Fruit fly (Drosophila melanogaster): Measurements from ENCODE around the gene CG45076.

CG45076 gene

dm6 chr3R:10777274-10777673 lies at the start of gene CG45076, which contains the start of the genes CG45078 and fau:
Gene CG45076, minus strand, starts transcription at chr3R:10777374.
Gene CG45078, minus strand, starts transcription at chr3R:10777374.
Gene fau, minus strand, starts transcription at chr3R:10777374.
- TF ChIP-seq psq (optimal IDR thresholded peaks at IDR 0.05): no peak
- TF ChIP-seq CG8478 (optimal IDR thresholded peaks at IDR 0.05): no peak
- TF ChIP-seq pan (optimal IDR thresholded peaks at IDR 0.05): no peak
- no peak for TF ChIP-seq Dll (optimal IDR thresholded peaks at IDR 0.05)
- no peak for TF ChIP-seq usp (GFP tag; optimal IDR thresholded peaks at IDR 0.05)
- TF ChIP-seq EcR (GFP tag; optimal IDR thresholded peaks at IDR 0.05): no peak

DNA sequence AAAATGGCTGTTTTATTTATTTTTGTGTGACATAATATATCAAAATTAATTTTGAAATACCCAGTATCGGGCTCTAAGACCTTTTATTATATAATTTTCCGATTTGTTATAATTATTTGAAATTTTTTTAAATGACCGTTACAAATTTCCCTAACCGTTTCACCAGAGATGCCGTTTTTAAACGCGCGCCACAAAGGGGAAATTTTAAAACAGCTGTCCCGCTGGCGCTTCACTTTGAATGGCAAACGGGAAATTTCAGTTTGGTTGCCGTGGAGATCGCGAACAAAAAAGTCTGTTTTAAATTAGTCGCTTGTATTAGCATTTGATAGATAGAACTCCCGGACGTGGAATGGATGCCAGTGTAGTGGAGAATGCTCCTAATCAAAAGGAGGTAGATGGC lies 37.9 kb upstream of the CG45076 start, which contains the start of the genes CG14693 and TTLL15:
Gene CG14693, minus strand, starts transcription at position 16 of the 400 bp plus-strand sequence.
Gene TTLL15, plus strand, starts transcription at position 257 of the 400 bp plus-strand sequence.
- TF ChIP-seq psq (optimal IDR thresholded peaks at IDR 0.05): no peak
- no peak for TF ChIP-seq Dll (optimal IDR thresholded peaks at IDR 0.05)
- TF ChIP-seq usp (GFP tag; optimal IDR thresholded peaks at IDR 0.05): no peak

DNA sequence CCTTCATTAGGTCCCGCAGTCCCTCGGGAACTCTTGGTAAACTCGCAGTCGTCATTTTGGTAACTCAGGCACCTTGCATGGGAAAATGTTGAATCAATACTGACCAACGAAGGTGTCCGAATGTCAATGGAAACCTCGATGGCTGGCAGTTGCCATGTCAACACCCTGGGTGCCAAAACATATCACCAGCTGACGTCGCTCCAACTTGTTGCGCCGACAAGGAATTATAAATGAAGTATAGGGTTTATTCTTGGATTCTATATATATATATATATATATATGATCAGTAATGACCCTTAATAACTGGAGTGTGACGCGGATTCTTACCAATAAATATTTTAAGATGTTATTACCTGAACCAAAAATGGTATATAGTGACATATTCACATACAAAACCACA lies 26.7 kb upstream of the CG45076 start, which contains the start of gene CG14692:
Gene CG14692, minus strand, starts transcription at position 101 of the 400 bp plus-strand sequence.
- TF ChIP-seq psq (optimal IDR thresholded peaks at IDR 0.05) (no peak), usp (GFP tag; optimal IDR thresholded peaks at IDR 0.05) (no peak), Dll (optimal IDR thresholded peaks at IDR 0.05) (no peak), pan (optimal IDR thresholded peaks at IDR 0.05) (no peak), EcR (GFP tag; optimal IDR thresholded peaks at IDR 0.05) (no peak), CG8478 (optimal IDR thresholded peaks at IDR 0.05) (no peak)

- no peak for TF ChIP-seq EcR (GFP tag; optimal IDR thresholded peaks at IDR 0.05)
- TF ChIP-seq psq (optimal IDR thresholded peaks at IDR 0.05): no peak
- TF ChIP-seq Dll (optimal IDR thresholded peaks at IDR 0.05): no peak
- TF ChIP-seq CG8478 (optimal IDR thresholded peaks at IDR 0.05): no peak
- TF ChIP-seq pan (optimal IDR thresholded peaks at IDR 0.05): no peak
- no peak for TF ChIP-seq usp (GFP tag; optimal IDR thresholded peaks at IDR 0.05)
These were observed 15.4 kb upstream of the CG45076 start, which contains the start of gene CG14687 for dm6 chr3R:10792604-10793003. Gene CG14687, plus strand, starts transcription at chr3R:10792904.

DNA sequence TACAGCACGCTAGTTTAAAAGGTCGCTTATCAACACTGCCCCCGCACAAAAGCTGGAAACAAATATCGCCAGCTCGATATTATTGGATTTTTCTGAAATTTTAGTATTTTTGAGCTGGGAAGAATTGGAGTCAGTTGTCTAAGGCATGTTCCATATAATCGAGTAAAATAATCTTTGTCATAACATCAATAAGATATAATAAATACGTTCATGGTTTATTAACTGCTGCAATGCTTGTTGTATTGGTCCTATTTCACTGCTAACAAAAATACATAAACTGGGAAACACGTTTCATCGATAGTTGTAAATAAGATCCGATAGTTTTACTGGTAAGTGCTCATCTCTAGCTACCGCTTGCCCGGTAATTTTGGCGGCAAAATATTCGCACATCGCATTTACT lies 11.0 kb upstream of the CG45076 start, which contains the start of the genes Art1 and Mcm5:
Gene Art1, minus strand, starts transcription at position 41 of the 400 bp plus-strand sequence.
Gene Mcm5, plus strand, starts transcription at position 339 of the 400 bp plus-strand sequence.
- TF ChIP-seq pan (optimal IDR thresholded peaks at IDR 0.05): no peak
- no peak for TF ChIP-seq Dll (optimal IDR thresholded peaks at IDR 0.05)
- no peak for TF ChIP-seq EcR (GFP tag; optimal IDR thresholded peaks at IDR 0.05)
- TF ChIP-seq usp (GFP tag; optimal IDR thresholded peaks at IDR 0.05): no peak
- no peak for TF ChIP-seq CG8478 (optimal IDR thresholded peaks at IDR 0.05)
- TF ChIP-seq psq (optimal IDR thresholded peaks at IDR 0.05): no peak

DNA sequence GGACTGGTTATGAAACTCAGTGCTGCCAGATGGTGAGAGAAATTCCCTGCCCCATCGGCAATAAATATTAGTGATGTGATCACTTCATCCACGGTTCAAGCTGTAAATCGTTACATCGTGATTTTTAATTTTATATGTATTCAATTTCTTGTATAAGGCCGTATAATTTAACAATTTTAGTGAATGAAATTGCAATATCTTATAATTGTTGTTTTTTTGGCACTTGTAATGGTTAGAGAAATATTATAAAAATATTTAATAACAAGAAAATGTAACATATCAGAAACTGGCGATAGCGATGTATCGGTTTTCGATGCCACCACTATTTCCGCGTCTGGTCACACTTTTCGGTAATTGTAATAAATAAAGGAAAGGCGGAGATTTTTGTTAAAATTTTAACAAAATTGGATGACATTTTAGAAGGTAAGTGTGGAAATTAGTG lies 6.9 kb upstream of the CG45076 start, which contains the start of the genes mRpL37 and Rbp1:
Gene mRpL37, minus strand, starts transcription at position 35 of the 442 bp plus-strand sequence.
Gene Rbp1, plus strand, starts transcription at position 326 of the 442 bp plus-strand sequence.
- TF ChIP-seq CG8478 (optimal IDR thresholded peaks at IDR 0.05): no peak
- TF ChIP-seq Dll (optimal IDR thresholded peaks at IDR 0.05): no peak
- TF ChIP-seq usp (GFP tag; optimal IDR thresholded peaks at IDR 0.05): no peak
- no peak for TF ChIP-seq EcR (GFP tag; optimal IDR thresholded peaks at IDR 0.05)
- TF ChIP-seq psq (optimal IDR thresholded peaks at IDR 0.05): no peak
- no peak for TF ChIP-seq pan (optimal IDR thresholded peaks at IDR 0.05)

DNA sequence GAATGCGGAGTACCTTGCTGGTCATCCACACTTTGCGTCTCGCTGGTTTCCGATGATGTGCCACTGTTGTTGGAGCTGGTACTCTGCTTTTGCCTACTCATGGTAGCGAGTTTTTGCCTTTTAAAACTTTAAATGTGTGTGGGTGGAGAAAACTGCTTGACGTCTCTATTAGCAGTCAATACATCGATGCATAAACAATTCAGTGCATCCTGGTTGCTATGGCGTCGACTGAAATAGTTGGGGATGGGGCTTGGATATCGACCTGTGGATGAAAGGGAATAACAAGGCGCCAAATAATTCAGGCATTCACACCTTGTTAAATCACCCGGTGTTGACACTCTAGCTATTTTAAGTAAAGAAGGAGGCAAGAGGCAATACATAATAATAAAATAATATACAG lies 5.0 kb upstream of the CG45076 start, which contains the start of gene CG42633:
Gene CG42633, minus strand, starts transcription at position 101 of the 400 bp plus-strand sequence.
- no peak for TF ChIP-seq pan (optimal IDR thresholded peaks at IDR 0.05)

DNA sequence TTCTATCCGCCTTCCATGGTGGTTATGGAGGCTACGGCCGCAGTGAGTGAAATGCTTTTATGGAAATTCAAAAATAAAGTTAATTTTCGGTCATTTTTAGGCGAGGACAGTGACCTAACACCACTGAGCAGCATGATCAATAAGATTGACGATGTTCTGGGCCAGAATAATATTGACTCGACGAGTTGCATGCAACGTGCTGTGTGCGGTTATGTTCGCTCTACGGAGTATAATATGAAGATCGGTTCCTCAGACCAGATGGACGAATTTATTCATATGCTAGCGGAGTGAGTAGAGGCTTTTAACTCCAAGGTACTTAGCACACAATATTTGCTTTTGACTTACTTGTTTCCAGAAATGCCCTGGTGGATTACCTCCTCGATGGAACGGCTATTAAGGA lies 3.0 kb upstream of the CG45076 start:
- TF ChIP-seq psq (optimal IDR thresholded peaks at IDR 0.05) (no peak), EcR (GFP tag; optimal IDR thresholded peaks at IDR 0.05) (no peak), usp (GFP tag; optimal IDR thresholded peaks at IDR 0.05) (no peak), CG8478 (optimal IDR thresholded peaks at IDR 0.05) (no peak), pan (optimal IDR thresholded peaks at IDR 0.05) (no peak), Dll (optimal IDR thresholded peaks at IDR 0.05) (no peak)

- TF ChIP-seq EcR (GFP tag; optimal IDR thresholded peaks at IDR 0.05): no peak
- no peak for TF ChIP-seq CG8478 (optimal IDR thresholded peaks at IDR 0.05)
- no peak for TF ChIP-seq psq (optimal IDR thresholded peaks at IDR 0.05)
- TF ChIP-seq usp (GFP tag; optimal IDR thresholded peaks at IDR 0.05): no peak
- TF ChIP-seq pan (optimal IDR thresholded peaks at IDR 0.05): no peak
- no peak for TF ChIP-seq Dll (optimal IDR thresholded peaks at IDR 0.05)
These were observed 2.1 kb upstream of the CG45076 start, which contains the start of gene Desi for dm6 chr3R:10779269-10779668. Gene Desi, plus strand, starts transcription at chr3R:10779569.

DNA sequence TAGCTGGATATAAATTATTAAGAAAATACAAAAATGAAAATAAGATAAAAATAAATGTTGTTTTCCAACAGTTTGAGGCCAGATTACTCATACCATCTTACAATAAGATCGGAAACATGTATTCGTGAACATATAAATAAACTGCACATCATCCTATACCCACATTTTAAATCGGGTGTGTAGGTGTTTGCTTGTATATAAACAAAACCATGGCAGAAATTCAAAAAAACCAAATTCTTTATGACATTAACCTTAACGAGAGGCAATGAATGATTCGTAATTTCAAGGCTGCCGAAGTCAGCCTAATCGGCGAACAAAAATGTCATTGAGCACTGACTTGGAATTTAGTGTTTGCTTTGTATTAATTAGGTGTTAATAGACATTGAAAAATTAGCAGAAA lies 977 bp upstream of the CG45076 start:
- TF ChIP-seq Dll (optimal IDR thresholded peaks at IDR 0.05) (no peak), psq (optimal IDR thresholded peaks at IDR 0.05) (no peak), EcR (GFP tag; optimal IDR thresholded peaks at IDR 0.05) (no peak), usp (GFP tag; optimal IDR thresholded peaks at IDR 0.05) (no peak)

DNA sequence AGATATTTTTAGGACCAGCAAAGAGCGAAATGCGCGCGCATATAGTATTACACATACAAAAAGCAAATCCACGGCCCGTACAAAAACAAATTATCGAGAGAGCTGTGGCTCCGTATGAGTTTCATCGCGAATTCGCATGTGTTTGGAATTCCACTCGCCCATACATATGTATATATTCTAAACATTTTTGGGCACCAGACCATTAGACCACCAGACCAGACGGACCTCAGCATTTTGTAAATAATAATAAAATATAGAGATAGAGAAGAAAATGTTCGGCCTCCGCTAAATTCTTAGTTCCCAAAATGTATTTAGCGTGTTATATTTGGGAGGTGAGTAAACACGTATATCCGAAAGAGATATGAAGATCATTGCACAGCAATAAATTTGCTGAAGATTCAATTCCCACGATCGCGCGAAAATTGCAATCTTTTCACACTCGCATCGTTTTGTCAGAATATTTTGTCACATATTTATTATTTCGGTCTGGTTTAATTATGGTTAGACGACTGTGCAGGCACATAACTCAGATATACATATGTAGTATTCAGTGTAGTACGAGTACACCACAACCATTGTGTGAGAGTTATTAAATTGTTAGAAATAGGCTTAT lies 1.0 kb downstream of the CG45076 start:
- TF ChIP-seq usp (GFP tag; optimal IDR thresholded peaks at IDR 0.05): no peak
- TF ChIP-seq pan (optimal IDR thresholded peaks at IDR 0.05): no peak

DNA sequence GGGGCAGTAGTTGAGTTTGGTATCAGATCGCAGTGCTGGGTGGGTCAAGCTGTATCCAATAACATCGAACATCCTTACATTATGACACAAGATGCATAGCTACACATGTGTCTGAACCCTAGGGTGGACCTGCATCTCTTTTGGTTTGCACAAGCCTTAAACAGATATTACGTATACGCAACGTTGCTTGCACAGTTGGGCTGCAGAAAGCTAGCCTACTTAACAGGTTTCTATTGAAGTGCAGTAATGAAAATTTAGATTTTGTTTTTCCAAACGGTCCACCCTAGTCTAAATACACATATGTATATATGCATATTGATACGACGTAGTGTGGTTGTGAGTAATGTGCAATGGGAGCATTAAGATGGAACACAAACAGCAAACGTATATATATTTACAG lies 1.9 kb downstream of the CG45076 start:
- TF ChIP-seq pan (optimal IDR thresholded peaks at IDR 0.05) (no peak), CG8478 (optimal IDR thresholded peaks at IDR 0.05) (no peak), EcR (GFP tag; optimal IDR thresholded peaks at IDR 0.05) (no peak), Dll (optimal IDR thresholded peaks at IDR 0.05) (no peak), usp (GFP tag; optimal IDR thresholded peaks at IDR 0.05) (no peak), psq (optimal IDR thresholded peaks at IDR 0.05) (no peak)

Measured in whole organism.